Worm (Caenorhabditis elegans) whole organism, L1 larva: ENCODE measurements around the gene T04A11.4.

Source experiments
- dpl-1 ChIP-seq, 3 experiments: fragments of 150-350 bp in 2 of 3; sonication (generic microtip) in 1 of 3; optimal IDR thresholded peaks; 2 replicates each; lab custom pipeline; 2014 to 2017; ENCODE audit warnings: missing biosample characterization in 3 of 3, missing genetic modification characterization in 3 of 3, missing genetic modification reagents in 3 of 3
- elt-2 ChIP-seq: sonication (generic microtip); optimal IDR thresholded peaks from 2 replicates; lab custom pipeline; 2016; ENCODE audit warnings: missing genetic modification characterization, mild to moderate bottlenecking, inconsistent platforms, missing compliant biosample characterization, missing genetic modification reagents
- fos-1 ChIP-seq: fragments of 150-350 bp; optimal IDR thresholded peaks from 2 replicates; lab custom pipeline; 2014; ENCODE audit warnings: missing biosample characterization, missing genetic modification characterization
- jun-1 ChIP-seq: fragments of 150-350 bp; optimal IDR thresholded peaks from 2 replicates; lab custom pipeline; 2014; ENCODE audit warnings: missing biosample characterization, missing genetic modification reagents, missing genetic modification characterization
- lin-13 ChIP-seq: fragments of 150-350 bp; optimal IDR thresholded peaks from 2 replicates; lab custom pipeline; 2014; ENCODE audit warnings: missing biosample characterization, missing genetic modification reagents, missing genetic modification characterization
- nhr-11 ChIP-seq: fragments of 150-350 bp; optimal IDR thresholded peaks from 2 replicates; lab custom pipeline; 2014; ENCODE audit warnings: missing biosample characterization, missing genetic modification characterization
- nhr-85 ChIP-seq: sonication (generic microtip); peaks from one replicate; lab custom pipeline; 2016; ENCODE audit warnings: missing genetic modification characterization, inconsistent platforms, missing compliant biosample characterization
- snpc-4 ChIP-seq: fragments of 150-350 bp; optimal IDR thresholded peaks from 2 replicates; lab custom pipeline; 2014; ENCODE audit warnings: missing biosample characterization, missing genetic modification characterization
- tbx-2 ChIP-seq: sonication (generic microtip); optimal IDR thresholded peaks from 2 replicates; lab custom pipeline; 2016; ENCODE audit warnings: missing genetic modification characterization, missing compliant biosample characterization
- unc-130 ChIP-seq: fragments of 150-350 bp; optimal IDR thresholded peaks from 2 replicates; lab custom pipeline; 2017; ENCODE audit warnings: missing biosample characterization, missing genetic modification characterization, inconsistent platforms
- vab-15 ChIP-seq: sonication (generic microtip); optimal IDR thresholded peaks from 2 replicates; lab custom pipeline; 2017; ENCODE audit warnings: missing genotype, mild to moderate bottlenecking, missing genetic modification characterization, missing compliant biosample characterization
- ztf-11 ChIP-seq, 2 experiments: sonication (generic microtip); optimal IDR thresholded peaks; 2 replicates each; lab custom pipeline; 2016 to 2017; ENCODE audit warnings: missing genetic modification characterization in 2 of 2, missing biosample characterization in 1 of 2, missing compliant biosample characterization in 1 of 2

DNA sequence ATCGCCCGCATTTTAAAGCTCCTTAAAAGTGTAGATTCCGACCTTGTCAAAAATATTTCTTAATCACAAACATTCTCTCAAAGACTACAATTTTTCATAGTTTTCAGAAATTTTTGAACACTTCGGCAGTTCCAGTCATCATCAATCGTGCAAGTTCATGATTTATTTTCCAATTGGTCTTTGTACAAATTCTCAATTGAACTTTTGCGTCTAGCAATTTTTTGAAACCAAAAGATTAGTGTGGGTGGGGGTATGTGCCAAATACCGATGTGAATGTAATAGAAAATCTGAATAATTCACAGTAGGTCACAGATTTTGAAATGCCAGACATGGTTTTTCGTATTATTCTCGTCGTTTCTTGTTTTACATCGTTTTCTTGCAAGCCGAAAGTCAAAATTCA is 46.0 kb downstream of the T04A11.4 start, which contains the start of gene clec-185:
- TF ChIP-seq lin-13 (GFP tag; lab: Kevin White, UChicago) (no peak), nhr-85 (tag; lab: Kevin White, UChicago) (no peak), nhr-11 (no peak), tbx-2 (tag; lab: Kevin White, UChicago) (no peak), dpl-1 (GFP tag; optimal IDR thresholded peaks at IDR 0.05; lab: Kevin White, UChicago) (no peak), snpc-4 (tag; lab: Kevin White, UChicago) (no peak), fos-1 (tag; lab: Kevin White, UChicago) (no peak), jun-1 (tag; lab: Kevin White, UChicago) (no peak), ztf-11 (tag; optimal IDR thresholded peaks at IDR 0.05; lab: Kevin White, UChicago) (no peak), unc-130 (tag; lab: Kevin White, UChicago) (no peak), elt-2 (tag; lab: Kevin White, UChicago) (no peak), vab-15 (tag; lab: Kevin White, UChicago) (no peak)
